Fruit fly (Drosophila melanogaster): ENCODE measurements around the gene rha.

DNA sequence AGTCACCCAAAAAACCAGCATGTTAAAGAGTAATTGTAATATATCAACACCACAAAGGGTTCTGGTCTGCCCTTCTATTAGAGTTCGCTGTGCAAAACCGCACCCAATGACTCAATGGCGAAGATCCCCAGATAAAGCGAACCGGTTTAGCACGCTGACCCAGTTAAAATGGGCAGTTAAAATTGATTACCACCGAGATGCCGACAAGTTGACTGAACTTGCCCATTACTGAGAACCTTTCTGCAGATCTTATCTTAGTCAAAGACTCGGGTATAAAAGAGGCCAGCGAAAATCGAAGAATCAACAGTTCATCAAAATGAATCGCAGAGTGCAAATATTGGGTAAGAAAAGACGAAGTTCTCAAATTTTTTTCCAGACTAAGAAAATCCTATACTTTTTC lies 43.3 kb downstream of the rha start, which contains the start of gene CG31437:
- TF ChIP-seq CG8478 (optimal IDR thresholded peaks at IDR 0.05) (no peak), CTCF (optimal IDR thresholded peaks at IDR 0.05) (no peak)
